Worm (Caenorhabditis elegans): Measurements from ENCODE around the gene eelo-2.

The eelo-2 gene

DNA sequence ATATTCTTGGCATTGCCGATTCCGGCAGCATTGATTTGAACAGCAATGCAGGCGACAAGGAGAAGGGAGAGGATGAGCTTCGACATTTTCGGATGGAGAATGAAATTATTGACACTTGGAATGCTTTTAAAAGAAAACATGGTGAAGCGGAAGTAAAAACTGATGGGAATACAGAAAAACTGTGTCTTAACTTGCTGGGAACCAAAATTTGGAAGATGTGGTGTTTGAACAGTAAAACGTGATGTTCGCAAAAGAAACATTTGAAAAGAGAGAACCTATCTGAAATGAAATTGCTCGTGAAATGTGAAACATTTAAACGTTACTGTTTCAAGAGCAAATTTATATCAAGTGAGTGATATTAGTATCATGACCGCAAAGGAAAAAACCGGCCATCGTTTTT, 14.8 kb downstream of the eelo-2 start, which contains the start of gene F26D10.13:
Gene F26D10.13, minus strand, starts transcription at position 101 of the 400 bp plus-strand sequence.
- no peak for TF ChIP-seq ama-1 (optimal IDR thresholded peaks at IDR 0.05)
- TF ChIP-seq skn-1 (tag; optimal IDR thresholded peaks at IDR 0.05), result no peak
- no peak for TF ChIP-seq mab-5 (tag; optimal IDR thresholded peaks at IDR 0.05)
- no peak for TF ChIP-seq lin-11 (tag; optimal IDR thresholded peaks at IDR 0.05)
- no peak for TF ChIP-seq sma-9 (GFP tag; optimal IDR thresholded peaks at IDR 0.05)
- TF ChIP-seq sma-9 (tag; optimal IDR thresholded peaks at IDR 0.05), result no peak
- no peak for TF ChIP-seq unc-55 (GFP tag; optimal IDR thresholded peaks at IDR 0.05)
- no peak for TF ChIP-seq fos-1 (tag; optimal IDR thresholded peaks at IDR 0.05)
- no peak for TF ChIP-seq crh-2 (tag; optimal IDR thresholded peaks at IDR 0.05)
- TF ChIP-seq nhr-21 (tag; optimal IDR thresholded peaks at IDR 0.05), result no peak
- TF ChIP-seq elt-3 (tag; optimal IDR thresholded peaks at IDR 0.05), result no peak
- TF ChIP-seq egl-27 (tag; optimal IDR thresholded peaks at IDR 0.05), result no peak
- no peak for TF ChIP-seq elt-1 (tag; optimal IDR thresholded peaks at IDR 0.05)
- TF ChIP-seq ztf-4 (tag; optimal IDR thresholded peaks at IDR 0.05), result no peak
- TF ChIP-seq ztf-1 (GFP tag; conservative IDR thresholded peaks at IDR 0.05), result no peak
- TF ChIP-seq unc-39 (tag; optimal IDR thresholded peaks at IDR 0.05), result no peak
- no peak for TF ChIP-seq alr-1 (tag; optimal IDR thresholded peaks at IDR 0.05)
- no peak for TF ChIP-seq ceh-82 (tag; optimal IDR thresholded peaks at IDR 0.05)
- no peak for TF ChIP-seq nhr-77 (tag; optimal IDR thresholded peaks at IDR 0.05)

DNA sequence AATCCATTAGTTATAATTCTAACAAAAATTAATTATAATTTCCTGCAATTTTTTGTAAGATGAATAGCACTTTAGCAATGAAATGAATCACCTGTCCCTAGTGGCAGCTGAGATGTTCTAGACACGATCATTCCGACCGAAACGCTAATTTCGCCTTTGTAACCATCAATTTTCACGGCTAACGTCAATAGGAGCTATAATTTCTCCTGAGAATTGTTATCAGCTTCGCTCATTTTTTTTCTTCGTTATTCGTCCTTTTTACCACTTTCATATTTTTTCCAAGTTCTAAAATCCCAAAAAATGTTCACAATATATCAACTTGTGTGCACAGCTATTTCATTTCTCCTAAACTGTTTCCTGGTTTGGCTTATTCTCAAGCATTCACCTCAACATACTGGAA, 15.3 kb downstream of the eelo-2 start, which contains the start of gene str-187:
Gene str-187, plus strand, starts transcription at position 301 of the 400 bp plus-strand sequence.
- TF ChIP-seq egl-27 (tag; optimal IDR thresholded peaks at IDR 0.05), result no peak
- TF ChIP-seq nhr-129 (tag; optimal IDR thresholded peaks at IDR 0.05), result no peak
- TF ChIP-seq unc-55 (GFP tag; optimal IDR thresholded peaks at IDR 0.05), result no peak
- no peak for TF ChIP-seq lin-13 (GFP tag; optimal IDR thresholded peaks at IDR 0.05)
- TF ChIP-seq unc-39 (tag; optimal IDR thresholded peaks at IDR 0.05), result no peak
- TF ChIP-seq nhr-11 (tag; optimal IDR thresholded peaks at IDR 0.05), result no peak
- TF ChIP-seq aly-2 (tag; optimal IDR thresholded peaks at IDR 0.05), result no peak
- no peak for TF ChIP-seq ceh-82 (tag; optimal IDR thresholded peaks at IDR 0.05)
- no peak for TF ChIP-seq alr-1 (tag; optimal IDR thresholded peaks at IDR 0.05)
- TF ChIP-seq mab-5 (tag; optimal IDR thresholded peaks at IDR 0.05), result no peak
- TF ChIP-seq nhr-237 (tag; optimal IDR thresholded peaks at IDR 0.05), result no peak
- TF ChIP-seq nhr-21 (tag; optimal IDR thresholded peaks at IDR 0.05), result no peak
- TF ChIP-seq dmd-4 (tag; optimal IDR thresholded peaks at IDR 0.05), result no peak
- no peak for TF ChIP-seq sma-9 (GFP tag; optimal IDR thresholded peaks at IDR 0.05)
- no peak for TF ChIP-seq sma-9 (tag; optimal IDR thresholded peaks at IDR 0.05)
- no peak for TF ChIP-seq ztf-1 (GFP tag; conservative IDR thresholded peaks at IDR 0.05)
- TF ChIP-seq elt-1 (tag; optimal IDR thresholded peaks at IDR 0.05), result no peak
- no peak for TF ChIP-seq mbf-1 (tag; optimal IDR thresholded peaks at IDR 0.05)
- TF ChIP-seq snpc-4 (tag; optimal IDR thresholded peaks at IDR 0.05), result no peak
- TF ChIP-seq lsy-2 (tag; optimal IDR thresholded peaks at IDR 0.05), result no peak

DNA sequence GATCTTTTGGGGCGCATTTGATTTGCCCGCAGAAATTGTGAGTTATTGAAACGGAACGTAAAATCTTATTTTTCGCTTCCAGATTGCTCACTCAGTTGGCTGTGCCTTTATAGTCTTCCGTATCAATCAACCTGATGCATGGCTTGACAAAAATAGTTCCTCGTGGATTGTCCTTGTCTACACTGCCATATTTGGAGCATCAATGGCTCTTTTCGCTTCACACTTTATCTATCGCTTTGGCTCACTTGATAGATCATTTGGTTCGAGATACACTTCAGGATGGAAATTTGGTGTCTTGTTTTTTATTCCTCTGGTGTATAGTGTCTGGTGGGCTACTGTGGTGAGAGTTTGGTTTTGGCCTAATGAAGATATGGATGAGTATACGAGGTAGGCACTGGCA, 15.8 kb downstream of the eelo-2 start:
- TF ChIP-seq mbf-1 (tag; optimal IDR thresholded peaks at IDR 0.05), result no peak
- TF ChIP-seq gmeb-1 (tag; optimal IDR thresholded peaks at IDR 0.05), result no peak
- no peak for TF ChIP-seq F13H6.1 (tag; optimal IDR thresholded peaks at IDR 0.05)
- no peak for TF ChIP-seq ama-1 (optimal IDR thresholded peaks at IDR 0.05)
- no peak for TF ChIP-seq nhr-23 (tag; optimal IDR thresholded peaks at IDR 0.05)
- no peak for TF ChIP-seq ceh-16 (tag; optimal IDR thresholded peaks at IDR 0.05)
- no peak for TF ChIP-seq ceh-82 (tag; optimal IDR thresholded peaks at IDR 0.05)
- no peak for TF ChIP-seq lin-39 (tag; optimal IDR thresholded peaks at IDR 0.05)

- TF ChIP-seq Y55F3AM.14 (GFP tag; optimal IDR thresholded peaks at IDR 0.05) (no peak), zag-1 (tag; optimal IDR thresholded peaks at IDR 0.05) (no peak), snpc-4 (tag; optimal IDR thresholded peaks at IDR 0.05) (no peak), unc-55 (GFP tag; optimal IDR thresholded peaks at IDR 0.05) (peak; percentile 70), unc-39 (tag; optimal IDR thresholded peaks at IDR 0.05) (no peak), C34F6.9 (tag; optimal IDR thresholded peaks at IDR 0.05) (no peak), mab-5 (tag; optimal IDR thresholded peaks at IDR 0.05) (peak; percentile 27)
These were observed 17.5 kb downstream of the eelo-2 start for ce11 chrIV:17267304-17267891.

DNA sequence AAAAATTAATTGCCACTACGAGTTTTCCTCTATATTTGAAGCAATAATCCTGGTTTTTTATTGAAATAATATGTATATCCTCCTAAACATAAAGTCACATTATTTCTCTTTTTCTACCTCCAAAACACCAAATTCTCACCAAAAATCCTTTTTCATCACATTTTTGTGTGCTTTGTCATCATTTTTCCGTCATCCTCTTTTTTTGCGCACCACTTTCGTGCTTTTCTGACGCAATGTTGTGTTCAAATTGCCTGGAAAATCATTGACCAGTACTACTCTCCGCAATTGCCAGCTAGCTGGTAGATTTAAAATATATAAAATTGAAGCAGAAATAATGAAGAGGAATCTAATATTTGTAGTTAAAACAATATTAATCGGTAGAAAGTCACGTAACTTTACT, 18.1 kb downstream of the eelo-2 start:
- TF ChIP-seq nhr-11 (tag; optimal IDR thresholded peaks at IDR 0.05) (no peak), ztf-1 (GFP tag; conservative IDR thresholded peaks at IDR 0.05) (no peak), nhr-12 (tag; optimal IDR thresholded peaks at IDR 0.05) (no peak), unc-62 (GFP tag; optimal IDR thresholded peaks at IDR 0.05) (no peak), nhr-23 (tag; optimal IDR thresholded peaks at IDR 0.05) (no peak), aly-2 (tag; optimal IDR thresholded peaks at IDR 0.05) (no peak), sma-9 (GFP tag; optimal IDR thresholded peaks at IDR 0.05) (no peak), sma-9 (tag; optimal IDR thresholded peaks at IDR 0.05) (no peak), elt-1 (tag; optimal IDR thresholded peaks at IDR 0.05) (no peak), sma-3 (GFP tag; optimal IDR thresholded peaks at IDR 0.05) (no peak), zag-1 (tag; optimal IDR thresholded peaks at IDR 0.05) (no peak), snpc-4 (tag; optimal IDR thresholded peaks at IDR 0.05) (no peak), nhr-129 (tag; optimal IDR thresholded peaks at IDR 0.05) (no peak), sem-4 (tag; optimal IDR thresholded peaks at IDR 0.05) (no peak), peb-1 (tag; optimal IDR thresholded peaks at IDR 0.05) (no peak)

All from whole organism, L2 larva.